Fruit fly (Drosophila melanogaster) whole organism, wandering third instar larva: ENCODE data around the gene Lrr47.
A peak's percentile ranks its signal among the peaks of the same experiment; 100 is the strongest.

Experiments
- Abd-B ChIP-seq: fragments of >200 bp; optimal IDR thresholded peaks from 2 replicates; lab custom pipeline; 2017; ENCODE audit warnings: missing biosample characterization, missing genetic modification characterization
- CG9705 ChIP-seq: fragments of 200-800 bp; sonication (Bioruptor generic); optimal IDR thresholded peaks from 2 replicates; lab custom pipeline; 2018; ENCODE audit warnings: missing biosample characterization, mild to moderate bottlenecking, missing genetic modification characterization
- CrebA ChIP-seq: fragments of 200-800 bp; sonication (Bioruptor generic); optimal IDR thresholded peaks from 2 replicates; lab custom pipeline; 2016; ENCODE audit warnings: missing biosample characterization, mild to moderate bottlenecking, missing genetic modification characterization, borderline replicate concordance
- GATAd ChIP-seq: sonication (Bioruptor generic); optimal IDR thresholded peaks from 2 replicates; lab custom pipeline; 2016; ENCODE audit warnings: missing biosample characterization, missing genetic modification characterization
- HLH106 ChIP-seq: fragments of 200-800 bp; optimal IDR thresholded peaks from 3 replicates; lab custom pipeline; 2019; ENCODE audit warnings: missing biosample characterization, mild to moderate bottlenecking, missing genetic modification characterization, moderate library complexity
- Hnf4 ChIP-seq: fragments of 200-800 bp; sonication (Bioruptor generic); optimal IDR thresholded peaks from 2 replicates; lab custom pipeline; 2016; ENCODE audit warnings: missing biosample characterization, mild to moderate bottlenecking, missing genetic modification characterization
- Hr78 ChIP-seq: fragments of >200 bp; optimal IDR thresholded peaks from 2 replicates; lab custom pipeline; 2017; ENCODE audit warnings: missing biosample characterization, missing genetic modification characterization
- Hr83 ChIP-seq: fragments of 200-300 bp; sonication (Bioruptor generic); optimal IDR thresholded peaks from 2 replicates; lab custom pipeline; 2016; ENCODE audit warnings: missing biosample characterization, mild to moderate bottlenecking, missing genetic modification characterization, moderate library complexity; ENCODE audit not compliant: poor library complexity, severe bottlenecking
- Myc ChIP-seq: fragments of >200 bp; optimal IDR thresholded peaks from 2 replicates; lab custom pipeline; 2017
- N ChIP-seq: fragments of >200 bp; optimal IDR thresholded peaks from 2 replicates; lab custom pipeline; 2018; ENCODE audit warnings: missing biosample characterization, missing external identifiers, missing genetic modification characterization
- OdsH ChIP-seq: fragments of 200-800 bp; sonication (Bioruptor generic); optimal IDR thresholded peaks from 2 replicates; lab custom pipeline; 2016; ENCODE audit warnings: missing biosample characterization, mild to moderate bottlenecking, missing genetic modification characterization
- Rel ChIP-seq, 2 experiments: fragments of 200-800 bp; sonication (Bioruptor generic) in 1 of 2; optimal IDR thresholded peaks; 2 replicates in 1 of 2; 3 replicates in 1 of 2; lab custom pipeline; 2016 to 2019; ENCODE audit warnings: mild to moderate bottlenecking in 2 of 2, missing biosample characterization in 2 of 2, missing genetic modification characterization in 2 of 2, moderate library complexity in 1 of 2
- Vsx2 ChIP-seq: fragments of 200-300, 225-300 bp; sonication (Bioruptor generic); optimal IDR thresholded peaks from 2 replicates; lab custom pipeline; 2018; ENCODE audit warnings: missing biosample characterization, missing genetic modification characterization; ENCODE audit not compliant: partially characterized antibody
- br ChIP-seq: fragments of 200-800 bp; sonication (Bioruptor generic); optimal IDR thresholded peaks from 2 replicates; lab custom pipeline; 2016; ENCODE audit warnings: missing biosample characterization, missing genetic modification characterization
- brk ChIP-seq: fragments of 200-800 bp; sonication (Bioruptor generic); optimal IDR thresholded peaks from 2 replicates; lab custom pipeline; 2016; ENCODE audit warnings: missing biosample characterization, mild to moderate bottlenecking, missing genetic modification characterization
- dmrt93B ChIP-seq: fragments of 200-800 bp; sonication (Bioruptor generic); optimal IDR thresholded peaks from 2 replicates; lab custom pipeline; 2018; ENCODE audit warnings: missing biosample characterization, mild to moderate bottlenecking, missing genetic modification characterization
- dsf ChIP-seq: sonication (Bioruptor generic); optimal IDR thresholded peaks from 2 replicates; lab custom pipeline; 2016; ENCODE audit warnings: missing biosample characterization, missing genetic modification characterization, borderline replicate concordance
- ey ChIP-seq: fragments of 200-800 bp; sonication (Bioruptor generic); optimal IDR thresholded peaks from 2 replicates; lab custom pipeline; 2016; ENCODE audit warnings: missing biosample characterization, missing genetic modification characterization
- foxo ChIP-seq, 2 experiments: fragments of 200-800 bp; sonication (Bioruptor generic); optimal IDR thresholded peaks; 2 replicates in 1 of 2; 3 replicates in 1 of 2; lab custom pipeline; 2016 to 2017; ENCODE audit warnings: missing biosample characterization in 2 of 2, missing genetic modification characterization in 2 of 2
- fru ChIP-seq: fragments of 200-800 bp; sonication (Bioruptor generic); optimal IDR thresholded peaks from 3 replicates; lab custom pipeline; 2016; ENCODE audit warnings: missing biosample characterization, mild to moderate bottlenecking, missing genetic modification characterization
- h ChIP-seq: fragments of 200-800 bp; sonication (Bioruptor generic); optimal IDR thresholded peaks from 3 replicates; lab custom pipeline; 2016; ENCODE audit warnings: missing biosample characterization, mild to moderate bottlenecking, missing genetic modification characterization
- lola ChIP-seq: fragments of >200 bp; optimal IDR thresholded peaks from 2 replicates; lab custom pipeline; 2017; ENCODE audit warnings: missing biosample characterization, missing genetic modification characterization
- pan ChIP-seq: fragments of >200 bp; optimal IDR thresholded peaks from 2 replicates; lab custom pipeline; 2017
- psq ChIP-seq: fragments of 200-800 bp; sonication (Bioruptor generic); optimal IDR thresholded peaks from 3 replicates; lab custom pipeline; 2017; ENCODE audit warnings: missing biosample characterization, mild to moderate bottlenecking, missing genetic modification characterization, moderate library complexity
- rgr ChIP-seq: fragments of 200-800 bp; sonication (Bioruptor generic); optimal IDR thresholded peaks from 3 replicates; lab custom pipeline; 2016; ENCODE audit warnings: missing biosample characterization, mild to moderate bottlenecking, missing genetic modification characterization
- tai ChIP-seq: sonication (Bioruptor generic); optimal IDR thresholded peaks from 2 replicates; lab custom pipeline; 2016; ENCODE audit warnings: missing biosample characterization, missing genetic modification characterization
- usp ChIP-seq: fragments of >200 bp; optimal IDR thresholded peaks from 2 replicates; lab custom pipeline; 2017; ENCODE audit warnings: missing biosample characterization, missing genetic modification characterization

The Lrr47 gene

DNA sequence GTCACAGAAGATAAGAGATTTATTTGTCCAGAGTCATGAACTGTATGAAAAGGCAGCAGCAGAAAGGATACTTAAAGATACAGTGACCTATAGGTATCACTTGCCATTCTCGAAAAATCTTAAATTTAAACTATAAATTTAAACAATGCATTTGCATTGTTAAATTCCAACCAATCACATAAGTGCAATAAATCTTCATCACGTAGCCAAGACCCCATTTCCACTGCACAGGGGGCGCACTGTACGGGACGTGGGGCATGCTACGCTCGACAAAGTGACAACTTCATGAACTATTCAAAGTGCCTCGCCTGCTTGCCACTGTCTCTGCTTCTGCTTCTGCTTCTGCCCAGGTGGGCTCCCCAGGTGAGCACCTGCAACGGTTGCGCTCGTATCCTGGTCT, 38.1 kb downstream of the Lrr47 start:
- no peak for TF ChIP-seq h (GFP tag; lab: Kevin White, UChicago)
- no peak for TF ChIP-seq GATAd
- TF ChIP-seq CrebA: no peak
- no peak for TF ChIP-seq brk
- no peak for TF ChIP-seq dmrt93B (GFP tag; lab: Kevin White, UChicago)
- no peak for TF ChIP-seq tai (GFP tag; lab: Kevin White, UChicago)
- no peak for TF ChIP-seq HLH106
- TF ChIP-seq usp (GFP tag; lab: Kevin White, UChicago): no peak
- no peak for TF ChIP-seq psq (GFP tag; lab: Kevin White, UChicago)
- no peak for TF ChIP-seq Hr78 (GFP tag; lab: Kevin White, UChicago)
- TF ChIP-seq foxo (GFP tag; optimal IDR thresholded peaks at IDR 0.05; lab: Kevin White, UChicago): no peak
- no peak for TF ChIP-seq Hr83 (GFP tag; lab: Kevin White, UChicago)
- TF ChIP-seq Vsx2: no peak
- TF ChIP-seq dsf: no peak
- TF ChIP-seq Hnf4 (GFP tag; lab: Kevin White, UChicago): no peak
- TF ChIP-seq lola (GFP tag; lab: Kevin White, UChicago): no peak
- no peak for TF ChIP-seq pan (lab: Kevin White, UChicago)
- TF ChIP-seq Abd-B (GFP tag; lab: Kevin White, UChicago): no peak

DNA sequence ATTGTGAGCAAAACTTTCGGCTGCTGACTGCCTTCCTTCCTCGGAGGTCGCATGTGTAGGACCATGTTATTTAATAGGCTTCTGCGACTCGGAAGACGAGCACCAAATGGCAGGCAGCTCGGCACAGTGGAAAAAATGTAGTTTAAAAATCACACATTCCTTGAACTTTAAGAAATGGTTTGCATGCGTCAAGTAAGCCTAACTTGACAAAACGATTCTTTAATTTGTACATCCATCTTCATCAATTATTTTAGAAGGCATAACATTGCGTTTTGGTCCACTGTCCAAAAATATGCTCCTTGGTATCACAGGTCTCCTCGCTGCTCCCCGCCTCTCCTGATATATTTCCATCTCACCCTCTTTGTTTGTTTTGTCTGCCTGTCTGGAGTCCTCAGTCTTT, 48.5 kb downstream of the Lrr47 start:
- TF ChIP-seq fru: peak; percentile 47
- TF ChIP-seq h (GFP tag; lab: Kevin White, UChicago): peak; percentile 34
- TF ChIP-seq HLH106: peak; percentile 2
- TF ChIP-seq foxo (GFP tag; optimal IDR thresholded peaks at IDR 0.05; lab: Kevin White, UChicago): peak in 1 of 2 experiments; percentile 15
- TF ChIP-seq CG9705 (GFP tag; lab: Kevin White, UChicago): no peak
- no peak for TF ChIP-seq Hr83 (GFP tag; lab: Kevin White, UChicago)
- TF ChIP-seq br (GFP tag; lab: Kevin White, UChicago): no peak
- TF ChIP-seq OdsH (GFP tag; lab: Kevin White, UChicago): peak; percentile 10
- TF ChIP-seq rgr (GFP tag; lab: Kevin White, UChicago): peak; percentile 28
- peak; percentile 20 for TF ChIP-seq ey (GFP tag; lab: Kevin White, UChicago)
- TF ChIP-seq Vsx2: no peak

DNA sequence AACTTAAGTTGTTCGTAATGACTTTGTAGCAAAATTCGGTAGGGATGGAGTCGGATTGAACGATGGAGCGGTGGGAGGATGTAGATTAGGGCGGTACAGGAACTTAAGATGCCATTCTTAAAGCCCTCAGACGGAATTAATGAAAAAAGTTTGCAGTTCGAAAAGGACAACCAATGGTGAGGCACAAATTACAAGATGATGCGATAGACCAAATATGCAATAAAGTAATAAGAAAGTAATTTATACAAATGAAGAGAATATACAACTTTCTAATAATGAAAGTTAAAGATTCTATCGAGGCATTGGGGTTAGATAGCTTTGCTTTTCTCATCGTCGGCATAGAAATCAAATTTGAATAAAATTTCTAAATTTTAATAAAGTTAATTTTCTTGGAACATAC, 49.8 kb downstream of the Lrr47 start, which contains the start of gene CG6138:
Gene CG6138 (plus strand): TSS at position 301 of the 400 bp plus-strand sequence.
- TF ChIP-seq Rel (GFP tag; optimal IDR thresholded peaks at IDR 0.05; lab: Kevin White, UChicago): no peak
- TF ChIP-seq Rel (tag; optimal IDR thresholded peaks at IDR 0.05; lab: Kevin White, UChicago): no peak
- no peak for TF ChIP-seq N
- TF ChIP-seq Myc (lab: Kevin White, UChicago): no peak
- no peak for TF ChIP-seq h (GFP tag; lab: Kevin White, UChicago)
- no peak for TF ChIP-seq Abd-B (GFP tag; lab: Kevin White, UChicago)
